Fruit fly (Drosophila melanogaster) whole organism, pupa: Measurements from ENCODE around the gene melt.

ENCODE experiments used
- CG17806 ChIP-seq: fragments of 200-800 bp; sonication (Bioruptor generic); optimal IDR thresholded peaks from 2 replicates; lab custom pipeline; 2018; ENCODE audit warnings: missing biosample characterization, mild to moderate bottlenecking, missing genetic modification characterization, moderate library complexity
- Pif1B ChIP-seq: fragments of 200-800 bp; sonication (Bioruptor generic); optimal IDR thresholded peaks from 3 replicates; lab custom pipeline; 2016; ENCODE audit warnings: missing biosample characterization, missing genetic modification characterization

DNA sequence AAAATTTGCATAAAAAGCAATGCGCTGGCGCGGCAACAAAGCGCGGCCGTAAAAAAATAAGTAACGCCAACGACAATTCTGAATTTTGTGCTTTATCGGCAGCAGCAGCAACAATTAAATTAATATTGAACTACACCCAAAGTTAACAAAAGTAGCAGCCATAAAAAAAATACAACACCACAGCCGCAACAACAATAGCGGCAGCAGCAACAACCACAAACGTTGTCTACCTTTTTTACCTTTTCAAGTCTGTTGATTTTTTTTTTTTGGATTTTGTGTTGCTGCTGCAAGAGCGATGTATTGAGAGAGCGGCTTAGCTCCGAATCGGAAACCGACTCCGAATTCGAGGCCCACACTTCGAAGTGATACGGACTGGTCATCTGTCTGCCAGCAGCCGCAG is 502 bp downstream of the melt start:
- no peak for TF ChIP-seq Pif1B (GFP tag; lab: Kevin White, UChicago)
- peak; percentile 49 for TF ChIP-seq CG17806 (tag; lab: Kevin White, UChicago)
